Fruit fly (Drosophila melanogaster): Measurements from ENCODE around the gene NaPi-III.

The NaPi-III gene

dm6 chr3L:11123088-11123487 lies at the start of gene NaPi-III, which contains the start of gene Ufd1:
NaPi-III (plus strand) TSS chr3L:11123348.
Ufd1 (minus strand) TSS chr3L:11123216.
- TF ChIP-seq CTCF (optimal IDR thresholded peaks at IDR 0.05) (peak; percentile 96), CG8478 (optimal IDR thresholded peaks at IDR 0.05) (no peak)

dm6 chr3L:11074043-11074853 lies 48.9 kb upstream of the NaPi-III start, which contains the start of the genes Pfdn2 and Noc1:
Pfdn2 (minus strand) TSS chr3L:11074388.
Noc1 (plus strand) TSS chr3L:11074769.
- TF ChIP-seq CTCF (optimal IDR thresholded peaks at IDR 0.05), result no peak
- TF ChIP-seq CG8478 (optimal IDR thresholded peaks at IDR 0.05), result no peak

dm6 chr3L:11083605-11084004 lies 39.5 kb upstream of the NaPi-III start:
- TF ChIP-seq CG8478 (optimal IDR thresholded peaks at IDR 0.05) (no peak), CTCF (optimal IDR thresholded peaks at IDR 0.05) (no peak)

- TF ChIP-seq CTCF (optimal IDR thresholded peaks at IDR 0.05) (no peak), CG8478 (optimal IDR thresholded peaks at IDR 0.05) (no peak)
These were observed 38.5 kb upstream of the NaPi-III start for dm6 chr3L:11084557-11085231.

dm6 chr3L:11085810-11086209 lies 37.3 kb upstream of the NaPi-III start:
- no peak for TF ChIP-seq CTCF (optimal IDR thresholded peaks at IDR 0.05)
- no peak for TF ChIP-seq CG8478 (optimal IDR thresholded peaks at IDR 0.05)

- TF ChIP-seq CG8478 (optimal IDR thresholded peaks at IDR 0.05), result no peak
- no peak for TF ChIP-seq CTCF (optimal IDR thresholded peaks at IDR 0.05)
These were observed 33.2 kb upstream of the NaPi-III start for dm6 chr3L:11089805-11090440.

- TF ChIP-seq CTCF (optimal IDR thresholded peaks at IDR 0.05), result no peak
- TF ChIP-seq CG8478 (optimal IDR thresholded peaks at IDR 0.05), result no peak
These were observed 31.1 kb upstream of the NaPi-III start for dm6 chr3L:11091943-11092609.

- TF ChIP-seq CTCF (optimal IDR thresholded peaks at IDR 0.05) (no peak), CG8478 (optimal IDR thresholded peaks at IDR 0.05) (no peak)
These were observed 30.6 kb upstream of the NaPi-III start for dm6 chr3L:11092610-11092961.

- TF ChIP-seq CG8478 (optimal IDR thresholded peaks at IDR 0.05) (no peak), CTCF (optimal IDR thresholded peaks at IDR 0.05) (peak in 1 of 2 experiments; percentile 2)
These were observed 30.1 kb upstream of the NaPi-III start, which contains the start of gene JIL-1 for dm6 chr3L:11093046-11093520. JIL-1 (minus strand) TSS chr3L:11093193.

dm6 chr3L:11094279-11094678 lies 28.9 kb upstream of the NaPi-III start:
- TF ChIP-seq CG8478 (optimal IDR thresholded peaks at IDR 0.05), result no peak
- TF ChIP-seq CTCF (optimal IDR thresholded peaks at IDR 0.05), result no peak

dm6 chr3L:11096195-11096908 lies 26.8 kb upstream of the NaPi-III start, which contains the start of the genes CG46439, Iyd and CG33947:
CG46439 (minus strand) TSS chr3L:11096245.
Iyd (minus strand) TSS chr3L:11096245.
CG33947 (plus strand) TSS chr3L:11096496.
- no peak for TF ChIP-seq CG8478 (optimal IDR thresholded peaks at IDR 0.05)
- no peak for TF ChIP-seq CTCF (optimal IDR thresholded peaks at IDR 0.05)

- TF ChIP-seq CTCF (optimal IDR thresholded peaks at IDR 0.05), result no peak
- no peak for TF ChIP-seq CG8478 (optimal IDR thresholded peaks at IDR 0.05)
These were observed 25.0 kb upstream of the NaPi-III start, which contains the start of the genes Irbp18 and APP-BP1 for dm6 chr3L:11097982-11098663. Irbp18 (minus strand) TSS chr3L:11098186. APP-BP1 (plus strand) TSS chr3L:11098412.

- no peak for TF ChIP-seq CTCF (optimal IDR thresholded peaks at IDR 0.05)
- no peak for TF ChIP-seq CG8478 (optimal IDR thresholded peaks at IDR 0.05)
These were observed 21.6 kb upstream of the NaPi-III start, which contains the start of gene Elo68beta for dm6 chr3L:11101598-11101997. Elo68beta (minus strand) TSS chr3L:11101698.

All from S2 (cell line).